Worm (Caenorhabditis elegans): ENCODE data around the gene Y77E11A.12.
A peak's percentile ranks its signal among the peaks of the same experiment; 100 is the strongest.

Gene Y77E11A.12

DNA sequence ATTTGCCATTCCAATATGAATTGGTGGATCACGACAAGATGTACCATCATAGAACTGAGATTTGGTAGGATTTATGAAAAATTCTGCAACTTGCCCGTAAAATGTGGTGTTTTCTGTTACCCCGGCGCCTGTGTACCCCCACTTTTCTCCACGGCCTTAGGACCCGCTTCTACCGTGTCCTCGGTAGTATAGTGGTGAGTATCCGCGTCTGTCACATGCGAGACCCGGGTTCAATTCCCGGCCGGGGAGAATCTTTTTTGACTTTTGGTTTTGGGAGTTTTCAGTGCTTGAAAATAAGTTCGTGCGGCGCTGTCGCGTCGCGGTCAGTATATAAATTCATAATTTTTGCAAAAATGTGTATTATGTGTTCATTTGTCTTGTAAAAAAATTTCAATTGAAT, 39.5 kb upstream of the Y77E11A.12 start:
- TF ChIP-seq ceh-82 (tag; optimal IDR thresholded peaks at IDR 0.05), result no peak
- TF ChIP-seq ceh-28 (tag; optimal IDR thresholded peaks at IDR 0.05), result no peak
- no peak for TF ChIP-seq nhr-237 (tag; optimal IDR thresholded peaks at IDR 0.05)
- TF ChIP-seq ZK546.5 (tag; optimal IDR thresholded peaks at IDR 0.05), result no peak
- TF ChIP-seq nhr-28 (tag; optimal IDR thresholded peaks at IDR 0.05), result no peak
- no peak for TF ChIP-seq ceh-16 (tag; optimal IDR thresholded peaks at IDR 0.05)
- no peak for TF ChIP-seq snpc-4 (tag; optimal IDR thresholded peaks at IDR 0.05)
- no peak for TF ChIP-seq ztf-11 (tag; optimal IDR thresholded peaks at IDR 0.05)
- TF ChIP-seq daf-12 (tag; optimal IDR thresholded peaks at IDR 0.05), result no peak
- no peak for TF ChIP-seq fkh-2 (tag; optimal IDR thresholded peaks at IDR 0.05)
- no peak for TF ChIP-seq sea-2 (GFP tag; optimal IDR thresholded peaks at IDR 0.05)
- no peak for TF ChIP-seq nhr-76 (tag; optimal IDR thresholded peaks at IDR 0.05)
- no peak for TF ChIP-seq nhr-77 (tag; optimal IDR thresholded peaks at IDR 0.05)
- no peak for TF ChIP-seq nhr-12 (tag; optimal IDR thresholded peaks at IDR 0.05)
- no peak for TF ChIP-seq lin-39 (tag; optimal IDR thresholded peaks at IDR 0.05)
- TF ChIP-seq elt-1 (tag; optimal IDR thresholded peaks at IDR 0.05), result no peak
- no peak for TF ChIP-seq fkh-10 (GFP tag; optimal IDR thresholded peaks at IDR 0.05)
- TF ChIP-seq ztf-4 (tag; optimal IDR thresholded peaks at IDR 0.05), result no peak
- no peak for TF ChIP-seq mdl-1 (tag; optimal IDR thresholded peaks at IDR 0.05)

ce11 chrIV:1512944-1513343, 38.0 kb upstream of the Y77E11A.12 start:
- no peak for TF ChIP-seq jun-1 (tag; optimal IDR thresholded peaks at IDR 0.05)
- no peak for TF ChIP-seq skn-1 (tag; optimal IDR thresholded peaks at IDR 0.05)
- TF ChIP-seq ama-1 (optimal IDR thresholded peaks at IDR 0.05), result no peak
- no peak for TF ChIP-seq nhr-43 (tag; optimal IDR thresholded peaks at IDR 0.05; ENCODE audit: poor library complexity, severe bottlenecking)

ce11 chrIV:1510241-1510640, 35.3 kb upstream of the Y77E11A.12 start, which contains the start of gene txt-4:
TSS of gene txt-4 (plus strand) at chrIV:1510564.
- TF ChIP-seq jun-1 (tag; optimal IDR thresholded peaks at IDR 0.05) (no peak), nhr-11 (tag; optimal IDR thresholded peaks at IDR 0.05) (no peak), elt-2 (tag; optimal IDR thresholded peaks at IDR 0.05) (peak; percentile 73), lsy-12 (tag; optimal IDR thresholded peaks at IDR 0.05) (no peak), nhr-77 (tag; optimal IDR thresholded peaks at IDR 0.05) (no peak), ceh-82 (tag; optimal IDR thresholded peaks at IDR 0.05) (no peak), ztf-11 (tag; optimal IDR thresholded peaks at IDR 0.05) (no peak), pha-4 (tag; optimal IDR thresholded peaks at IDR 0.05) (peak; percentile 40), elt-3 (tag; optimal IDR thresholded peaks at IDR 0.05) (no peak), pqm-1 (tag; optimal IDR thresholded peaks at IDR 0.05) (peak; percentile 29)

DNA sequence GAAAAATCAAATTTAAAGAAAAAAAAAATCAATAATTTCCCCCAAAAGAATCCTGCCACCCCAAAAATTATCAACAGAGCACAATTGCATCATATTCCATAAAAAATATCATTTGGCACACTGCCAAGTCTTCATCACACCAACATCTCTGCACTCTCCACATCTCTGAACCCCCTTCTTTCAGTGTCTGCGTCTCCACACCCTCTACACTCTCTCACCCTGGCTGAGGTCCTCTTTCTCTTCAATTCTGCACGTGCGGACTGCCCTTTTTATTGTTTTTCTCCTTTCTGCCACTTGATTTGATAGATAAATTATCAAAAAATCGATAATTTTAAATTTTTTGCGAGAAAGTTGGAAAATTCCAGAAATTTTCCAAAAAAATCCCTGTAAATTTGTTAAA, 22.5 kb upstream of the Y77E11A.12 start, which contains the start of gene hxk-3:
Gene hxk-3 (plus strand): TSS at position 179 of the 400 bp plus-strand sequence.
- TF ChIP-seq unc-62 (GFP tag; optimal IDR thresholded peaks at IDR 0.05) (no peak), lin-39 (tag; optimal IDR thresholded peaks at IDR 0.05) (peak; percentile 49), nhr-25 (tag; optimal IDR thresholded peaks at IDR 0.05) (peak; percentile 13), nhr-23 (tag; optimal IDR thresholded peaks at IDR 0.05) (peak; percentile 49), ceh-28 (tag; optimal IDR thresholded peaks at IDR 0.05) (peak; percentile 80), fos-1 (tag; optimal IDR thresholded peaks at IDR 0.05) (no peak), zag-1 (tag; optimal IDR thresholded peaks at IDR 0.05) (no peak), lsy-12 (tag; optimal IDR thresholded peaks at IDR 0.05) (peak; percentile 1), nhr-11 (tag; optimal IDR thresholded peaks at IDR 0.05) (no peak), mdl-1 (tag; optimal IDR thresholded peaks at IDR 0.05) (peak; percentile 84), pha-4 (tag; optimal IDR thresholded peaks at IDR 0.05) (peak; percentile 71), elt-1 (tag; optimal IDR thresholded peaks at IDR 0.05) (no peak), elt-2 (tag; optimal IDR thresholded peaks at IDR 0.05) (peak; percentile 50), lin-15B (tag; optimal IDR thresholded peaks at IDR 0.05) (peak; percentile 64), nhr-43 (tag; optimal IDR thresholded peaks at IDR 0.05; ENCODE audit: poor library complexity, severe bottlenecking) (peak; percentile 63), nfya-1 (tag; optimal IDR thresholded peaks at IDR 0.05; ENCODE audit: insufficient read depth) (peak; percentile 77), egl-5 (tag; optimal IDR thresholded peaks at IDR 0.05) (no peak), ama-1 (optimal IDR thresholded peaks at IDR 0.05) (peak; percentile 70), hmg-11 (tag; optimal IDR thresholded peaks at IDR 0.05) (peak; percentile 84)
